Worm (Caenorhabditis elegans) whole organism, L1 larva: ENCODE results near the gene C29E4.12.

ENCODE experiments used
- C34B4.2 ChIP-seq: sonication (generic microtip); optimal IDR thresholded peaks from 2 replicates; lab custom pipeline; 2017; ENCODE audit warnings: mild to moderate bottlenecking, missing genetic modification characterization, missing compliant biosample characterization
- Y116A8C.19 ChIP-seq: sonication (generic microtip); optimal IDR thresholded peaks from 2 replicates; lab custom pipeline; 2016; ENCODE audit warnings: missing compliant biosample characterization, missing genetic modification characterization, borderline replicate concordance
- aha-1 ChIP-seq: fragments of 150-350 bp; optimal IDR thresholded peaks from 2 replicates; lab custom pipeline; 2014; ENCODE audit warnings: missing biosample characterization, missing genetic modification characterization
- aly-2 ChIP-seq: fragments of 150-350 bp; optimal IDR thresholded peaks from 2 replicates; lab custom pipeline; 2014; ENCODE audit warnings: missing biosample characterization, missing genetic modification characterization
- blmp-1 ChIP-seq: fragments of 150-350 bp; optimal IDR thresholded peaks from 2 replicates; lab custom pipeline; 2014; ENCODE audit warnings: missing biosample characterization, missing genetic modification characterization
- dpl-1 ChIP-seq, 3 experiments: fragments of 150-350 bp in 2 of 3; sonication (generic microtip) in 1 of 3; optimal IDR thresholded peaks; 2 replicates each; lab custom pipeline; 2014 to 2017; ENCODE audit warnings: missing biosample characterization in 3 of 3, missing genetic modification characterization in 3 of 3, missing genetic modification reagents in 3 of 3
- efl-1 ChIP-seq, 4 experiments: fragments of 150-350 bp; optimal IDR thresholded peaks in 3 of 4; peaks in 1 of 4; 1 replicate in 1 of 4; 2 replicates in 3 of 4; lab custom pipeline; 2014; ENCODE audit warnings: missing biosample characterization in 2 of 4, missing genetic modification characterization in 2 of 4, missing genetic modification reagents in 2 of 4
- efl-3 ChIP-seq: fragments of 200-800 bp; sonication (Bioruptor generic); optimal IDR thresholded peaks from 2 replicates; lab custom pipeline; 2018; ENCODE audit warnings: mild to moderate bottlenecking, missing genetic modification characterization, missing compliant biosample characterization
- elt-3 ChIP-seq, 6 experiments: fragments of 150-350 bp in 1 of 6; sonication (generic microtip); optimal IDR thresholded peaks; 2 replicates each; lab custom pipeline; 2017 to 2018; ENCODE audit warnings: missing biosample characterization in 6 of 6, missing genetic modification characterization in 6 of 6, inconsistent platforms in 1 of 6
- ets-5 ChIP-seq: fragments of 200-800 bp; sonication (Bioruptor generic); IDR thresholded peaks from 2 replicates; pipeline ENCODE4 v1.3.6; 2022; ENCODE audit warnings: missing genetic modification characterization, missing compliant biosample characterization
- fkh-10 ChIP-seq: sonication (generic microtip); optimal IDR thresholded peaks from 2 replicates; lab custom pipeline; 2017; ENCODE audit warnings: missing biosample characterization, missing genetic modification reagents, missing genetic modification characterization
- fkh-4 ChIP-seq: sonication (generic microtip); optimal IDR thresholded peaks from 2 replicates; lab custom pipeline; 2016; ENCODE audit warnings: missing compliant biosample characterization, missing genetic modification characterization, borderline replicate concordance
- grh-1 ChIP-seq: fragments of 200-800 bp; sonication (Bioruptor generic); IDR thresholded peaks from 2 replicates; pipeline ENCODE4 v1.3.6; 2022; ENCODE audit warnings: missing genetic modification reagents, missing genetic modification characterization, missing compliant biosample characterization
- hlh-4 ChIP-seq: sonication (generic microtip); optimal IDR thresholded peaks from 2 replicates; lab custom pipeline; 2016; ENCODE audit warnings: mild to moderate bottlenecking, missing genetic modification characterization, missing compliant biosample characterization
- isw-1 ChIP-seq: fragments of 200-800 bp; sonication (Bioruptor generic); IDR thresholded peaks from 2 replicates; pipeline ENCODE4 v1.3.6; 2022; ENCODE audit warnings: missing genetic modification characterization, missing compliant biosample characterization
- jun-1 ChIP-seq: fragments of 150-350 bp; optimal IDR thresholded peaks from 2 replicates; lab custom pipeline; 2014; ENCODE audit warnings: missing biosample characterization, missing genetic modification reagents, missing genetic modification characterization
- lin-14 ChIP-seq: fragments of 200-800 bp; sonication (Bioruptor generic); optimal IDR thresholded peaks from 2 replicates; lab custom pipeline; 2018; ENCODE audit warnings: mild to moderate bottlenecking, missing genetic modification characterization, moderate library complexity, missing compliant biosample characterization
- lin-35 ChIP-seq, 2 experiments: fragments of 150-350 bp; optimal IDR thresholded peaks; 2 replicates each; lab custom pipeline; 2014; ENCODE audit warnings: missing biosample characterization in 2 of 2, missing genetic modification characterization in 2 of 2, missing genetic modification reagents in 2 of 2
- lir-3 ChIP-seq: sonication (generic microtip); optimal IDR thresholded peaks from 2 replicates; lab custom pipeline; 2016; ENCODE audit warnings: mild to moderate bottlenecking, missing genetic modification characterization, moderate library complexity, missing compliant biosample characterization; ENCODE audit not compliant: poor library complexity
- lsy-2 ChIP-seq, 2 experiments: fragments of 150-350 bp; optimal IDR thresholded peaks; 2 replicates each; lab custom pipeline; 2014; ENCODE audit warnings: missing biosample characterization in 2 of 2, missing genetic modification characterization in 2 of 2
- mdl-1 ChIP-seq, 2 experiments: fragments of 150-350 bp; optimal IDR thresholded peaks; 2 replicates each; lab custom pipeline; 2014 to 2017; ENCODE audit warnings: missing biosample characterization in 2 of 2, missing genetic modification characterization in 2 of 2, inconsistent platforms in 1 of 2
- mef-2 ChIP-seq: fragments of 150-350 bp; optimal IDR thresholded peaks from 2 replicates; lab custom pipeline; 2014; ENCODE audit warnings: missing biosample characterization, missing genetic modification characterization
- mep-1 ChIP-seq: fragments of 150-350 bp; optimal IDR thresholded peaks from 2 replicates; lab custom pipeline; 2014; ENCODE audit warnings: missing biosample characterization, missing genetic modification characterization
- nhr-11 ChIP-seq: fragments of 150-350 bp; optimal IDR thresholded peaks from 2 replicates; lab custom pipeline; 2014; ENCODE audit warnings: missing biosample characterization, missing genetic modification characterization
- nhr-20 ChIP-seq: sonication (generic microtip); optimal IDR thresholded peaks from 2 replicates; lab custom pipeline; 2016; ENCODE audit warnings: mild to moderate bottlenecking, missing genetic modification characterization, missing compliant biosample characterization
- nhr-237 ChIP-seq: fragments of 150-350 bp; optimal IDR thresholded peaks from 2 replicates; lab custom pipeline; 2014; ENCODE audit warnings: missing biosample characterization, missing genetic modification characterization
- nhr-71 ChIP-seq: sonication (generic microtip); optimal IDR thresholded peaks from 2 replicates; lab custom pipeline; 2016; ENCODE audit warnings: mild to moderate bottlenecking, missing genetic modification characterization, moderate library complexity, missing compliant biosample characterization
- nhr-85 ChIP-seq: sonication (generic microtip); peaks from one replicate; lab custom pipeline; 2016; ENCODE audit warnings: missing genetic modification characterization, inconsistent platforms, missing compliant biosample characterization
- nhr-90 ChIP-seq: sonication (generic microtip); optimal IDR thresholded peaks from 2 replicates; lab custom pipeline; 2016; ENCODE audit warnings: mild to moderate bottlenecking, missing genetic modification characterization, missing compliant biosample characterization; ENCODE audit not compliant: poor library complexity
- pqm-1 ChIP-seq: sonication (generic microtip); optimal IDR thresholded peaks from 3 replicates; lab custom pipeline; 2017; ENCODE audit warnings: missing biosample characterization, missing genetic modification characterization
- rnt-1 ChIP-seq: sonication (generic microtip); optimal IDR thresholded peaks from 2 replicates; lab custom pipeline; 2016; ENCODE audit warnings: mild to moderate bottlenecking, missing genetic modification characterization, moderate library complexity, missing compliant biosample characterization
- snu-23 ChIP-seq: sonication (generic microtip); optimal IDR thresholded peaks from 2 replicates; lab custom pipeline; 2016; ENCODE audit warnings: missing genetic modification characterization, missing compliant biosample characterization
- sox-4 ChIP-seq: sonication (generic microtip); optimal IDR thresholded peaks from 2 replicates; lab custom pipeline; 2016; ENCODE audit warnings: missing genetic modification characterization, missing compliant biosample characterization
- sup-37 ChIP-seq: fragments of 200-800 bp; sonication (Bioruptor generic); optimal IDR thresholded peaks from 2 replicates; lab custom pipeline; 2018; ENCODE audit warnings: mild to moderate bottlenecking, missing genetic modification characterization, missing compliant biosample characterization
- swsn-7 ChIP-seq: sonication (generic microtip); optimal IDR thresholded peaks from 2 replicates; lab custom pipeline; 2016; ENCODE audit warnings: missing genetic modification characterization, missing compliant biosample characterization
- unc-130 ChIP-seq: fragments of 150-350 bp; optimal IDR thresholded peaks from 2 replicates; lab custom pipeline; 2017; ENCODE audit warnings: missing biosample characterization, missing genetic modification characterization, inconsistent platforms
- unc-30 ChIP-seq: sonication (generic microtip); optimal IDR thresholded peaks from 2 replicates; lab custom pipeline; 2017; ENCODE audit warnings: missing biosample characterization, missing genetic modification characterization
- unc-62 ChIP-seq: fragments of 150-350 bp; optimal IDR thresholded peaks from 2 replicates; lab custom pipeline; 2014; ENCODE audit warnings: missing biosample characterization, missing genetic modification reagents, missing genetic modification characterization
- unc-98 ChIP-seq: fragments of 200-800 bp; sonication (Bioruptor generic); IDR thresholded peaks from 2 replicates; pipeline ENCODE4 v1.3.6; 2022; ENCODE audit warnings: missing genetic modification characterization, missing compliant biosample characterization
- vab-15 ChIP-seq: sonication (generic microtip); optimal IDR thresholded peaks from 2 replicates; lab custom pipeline; 2017; ENCODE audit warnings: missing genotype, mild to moderate bottlenecking, missing genetic modification characterization, missing compliant biosample characterization
- zip-4 ChIP-seq: fragments of 200-800 bp; sonication (Bioruptor generic); optimal IDR thresholded peaks from 2 replicates; lab custom pipeline; 2018; ENCODE audit warnings: mild to moderate bottlenecking, missing genetic modification characterization, moderate library complexity, missing compliant biosample characterization

The C29E4.12 gene

ce11 chrIII:7900733-7901132 lies 40.2 kb upstream of the C29E4.12 start, which contains the start of gene best-24:
best-24 (plus strand) TSS chrIII:7901033.
- peak; percentile 18 for TF ChIP-seq snu-23
- no peak for TF ChIP-seq isw-1
- no peak for TF ChIP-seq vab-15
- no peak for TF ChIP-seq efl-1 (optimal IDR thresholded peaks at IDR 0.05; lab: Kevin White, UChicago)
- peak in 1 of 2 experiments; percentile 87 for TF ChIP-seq efl-1 (GFP tag; optimal IDR thresholded peaks at IDR 0.05 in 1 of 2; lab: Kevin White, UChicago)
- TF ChIP-seq lin-14 (GFP tag; lab: Kevin White, UChicago): peak; percentile 17
- TF ChIP-seq lin-35 (GFP tag; optimal IDR thresholded peaks at IDR 0.05; lab: Kevin White, UChicago): peak in 1 of 2 experiments; percentile 10
- TF ChIP-seq swsn-7 (tag; lab: Kevin White, UChicago): no peak
- TF ChIP-seq blmp-1: peak; percentile 23

- TF ChIP-seq efl-3: no peak
- no peak for TF ChIP-seq unc-30 (tag; lab: Kevin White, UChicago)
Observed at ce11 chrIII:7903427-7903826, 37.5 kb upstream of the C29E4.12 start.

- TF ChIP-seq nhr-71 (peak; percentile 36), sox-4 (tag; lab: Kevin White, UChicago) (no peak), isw-1 (no peak), rnt-1 (tag; lab: Kevin White, UChicago) (peak; percentile 48), unc-30 (tag; lab: Kevin White, UChicago) (no peak)
Observed at ce11 chrIII:7907515-7907914, 33.4 kb upstream of the C29E4.12 start, which contains the start of gene pcp-5. pcp-5 (minus strand) TSS chrIII:7907615.

ce11 chrIII:7909263-7909662 lies 31.7 kb upstream of the C29E4.12 start, which contains the start of gene ZK688.1:
ZK688.1 (plus strand) TSS chrIII:7909563.
- no peak for TF ChIP-seq elt-3 (tag; optimal IDR thresholded peaks at IDR 0.05; lab: Kevin White, UChicago)
- no peak for TF ChIP-seq C34B4.2 (tag; lab: Kevin White, UChicago)
- no peak for TF ChIP-seq mef-2
- TF ChIP-seq dpl-1 (GFP tag; optimal IDR thresholded peaks at IDR 0.05; lab: Kevin White, UChicago): no peak
- no peak for TF ChIP-seq grh-1 (GFP tag; lab: Robert Waterston, UW)
- no peak for TF ChIP-seq efl-1 (optimal IDR thresholded peaks at IDR 0.05; lab: Kevin White, UChicago)
- peak in 1 of 2 experiments; percentile 52 for TF ChIP-seq efl-1 (GFP tag; optimal IDR thresholded peaks at IDR 0.05 in 1 of 2; lab: Kevin White, UChicago)
- TF ChIP-seq nhr-11: no peak

- TF ChIP-seq nhr-237 (no peak), fkh-4 (tag; lab: Kevin White, UChicago) (no peak), efl-3 (no peak), elt-3 (tag; optimal IDR thresholded peaks at IDR 0.05; lab: Kevin White, UChicago) (peak in 1 of 6 experiments; percentile 63), nhr-20 (tag; lab: Kevin White, UChicago) (peak; percentile 57), mdl-1 (tag; optimal IDR thresholded peaks at IDR 0.05; lab: Kevin White, UChicago) (peak in 1 of 2 experiments; percentile 15), isw-1 (no peak), lsy-2 (tag; optimal IDR thresholded peaks at IDR 0.05; lab: Kevin White, UChicago) (peak in 1 of 2 experiments; percentile 15), vab-15 (no peak), lir-3 (tag; lab: Kevin White, UChicago) (no peak), dpl-1 (GFP tag; optimal IDR thresholded peaks at IDR 0.05; lab: Kevin White, UChicago) (peak; percentile 8 to 34 (median 33)), pqm-1 (no peak), zip-4 (no peak), fkh-10 (GFP tag; lab: Kevin White, UChicago) (no peak), unc-98 (GFP tag; lab: Robert Waterston, UW) (no peak), mep-1 (peak; percentile 51), nhr-85 (tag; lab: Kevin White, UChicago) (peak; percentile 66), lin-35 (GFP tag; optimal IDR thresholded peaks at IDR 0.05; lab: Kevin White, UChicago) (peak in 1 of 2 experiments; percentile 68), aly-2 (tag; lab: Kevin White, UChicago) (no peak), unc-62 (GFP tag; lab: Kevin White, UChicago) (no peak), Y116A8C.19 (tag; lab: Kevin White, UChicago) (no peak), aha-1 (no peak), efl-1 (optimal IDR thresholded peaks at IDR 0.05; lab: Kevin White, UChicago) (peak; percentile 1 to 30), efl-1 (GFP tag; optimal IDR thresholded peaks at IDR 0.05 in 1 of 2; lab: Kevin White, UChicago) (peak; percentile 19 to 71), unc-130 (no peak), lin-14 (GFP tag; lab: Kevin White, UChicago) (peak; percentile 81), mef-2 (no peak), sup-37 (GFP tag; lab: Kevin White, UChicago) (no peak), hlh-4 (no peak), nhr-71 (no peak), nhr-90 (tag; lab: Kevin White, UChicago) (peak; percentile 11), ets-5 (GFP tag; lab: Robert Waterston, UW) (no peak), blmp-1 (peak; percentile 37), snu-23 (peak; percentile 70), jun-1 (no peak), rnt-1 (tag; lab: Kevin White, UChicago) (no peak)
Observed at ce11 chrIII:7911621-7912020, 29.3 kb upstream of the C29E4.12 start, which contains the start of gene ZK688.7. ZK688.7 (minus strand) TSS chrIII:7911634.
